Fruit fly (Drosophila melanogaster) S2 (cell line): ENCODE results near the gene Ets96B.

Experiments
- CG8478 ChIP-seq: fragments of >200 bp; optimal IDR thresholded peaks from 2 replicates; lab custom pipeline; 2018
- CTCF ChIP-seq, 2 experiments: fragments of >200 bp; optimal IDR thresholded peaks; 2 replicates each; lab custom pipeline; 2018

- TF ChIP-seq CG8478 (lab: Kevin White, UChicago) (no peak), CTCF (optimal IDR thresholded peaks at IDR 0.05; lab: Kevin White, UChicago) (no peak)
Observed at dm6 chr3R:24764971-24765370, 22.9 kb upstream of the Ets96B start, which contains the start of gene AstA.
